Worm (Caenorhabditis elegans) whole organism, mixed stage, embryonic: ENCODE measurements around the gene mfsd-12.

ENCODE experiments used
- cnd-1 ChIP-seq: fragments of 200-800 bp; sonication (Bioruptor generic); optimal IDR thresholded peaks from 2 replicates; lab custom pipeline; 2018; ENCODE audit warnings: mild to moderate bottlenecking, missing genetic modification characterization, missing compliant biosample characterization
- nhr-12 ChIP-seq: fragments of 150-350 bp; optimal IDR thresholded peaks from 2 replicates; lab custom pipeline; 2014; ENCODE audit warnings: missing biosample characterization, missing genetic modification characterization

ce11 chrX:4619582-4619981 lies 48.3 kb upstream of the mfsd-12 start, which contains the start of gene pqn-65:
- TF ChIP-seq cnd-1 (tag; lab: Kevin White, UChicago) (no peak), nhr-12 (tag; lab: Kevin White, UChicago) (no peak)
